Fruit fly (Drosophila melanogaster): ENCODE data around the gene CG31221.

- TF ChIP-seq CG32767 (GFP tag; IDR thresholded peaks at IDR 0.05), result peak; percentile 45; the same call in 1 of the 2 replicates
- TF ChIP-seq Sry-β (GFP tag; optimal IDR thresholded peaks at IDR 0.05), result peak; percentile 45
- peak; percentile 81 for TF ChIP-seq ac (GFP tag; optimal IDR thresholded peaks at IDR 0.05)
- TF ChIP-seq so (GFP tag; IDR thresholded peaks at IDR 0.05), result no peak
- no peak; the same call in 1 of the 3 replicates for TF ChIP-seq CG14050 (GFP tag; IDR thresholded peaks at IDR 0.05)
- TF ChIP-seq unpg (GFP tag; optimal IDR thresholded peaks at IDR 0.05), result peak; percentile 64
- peak; percentile 43 for TF ChIP-seq CG10147 (GFP tag; optimal IDR thresholded peaks at IDR 0.05)
- peak; percentile 60 for TF ChIP-seq repo (GFP tag; optimal IDR thresholded peaks at IDR 0.05)
- no peak for TF ChIP-seq CG1832 (GFP tag; optimal IDR thresholded peaks at IDR 0.05)
- TF ChIP-seq CG3995 (GFP tag; optimal IDR thresholded peaks at IDR 0.05), result no peak
- TF ChIP-seq wdn (GFP tag; IDR thresholded peaks at IDR 0.05), result no peak
- peak; percentile 78 for TF ChIP-seq CG15479 (GFP tag; optimal IDR thresholded peaks at IDR 0.05)
- no peak for TF ChIP-seq Stat92E (GFP tag; optimal IDR thresholded peaks at IDR 0.05)
- TF ChIP-seq Dip2 (GFP tag; IDR thresholded peaks at IDR 0.05), result no peak
Observed at dm6 chr3R:19463874-19464549, 51.5 kb downstream of the CG31221 start.

Measured in whole organism, embryonic.